Fruit fly (Drosophila melanogaster): Measurements from ENCODE around the gene CG5746.

CG5746 gene

DNA sequence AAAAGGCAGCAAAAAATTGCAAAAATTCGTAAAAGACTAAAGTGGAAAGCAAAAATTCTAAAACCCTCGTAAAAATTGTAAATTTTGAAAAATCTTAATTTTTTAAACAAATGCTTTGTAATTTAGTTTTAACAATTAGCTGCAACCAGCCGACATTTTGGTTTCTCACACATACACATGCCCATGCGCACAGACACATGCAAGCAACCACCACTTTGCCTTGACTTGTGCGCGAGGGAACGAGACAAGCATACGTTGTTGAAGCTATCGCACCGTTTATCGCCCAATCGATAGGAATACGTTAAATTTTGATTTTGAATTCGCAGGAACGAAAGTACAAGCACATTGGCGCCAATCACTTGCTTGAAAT, 28.3 kb downstream of the CG5746 start (continued):
- TF ChIP-seq Dfd (GFP tag; optimal IDR thresholded peaks at IDR 0.05) (no peak), CG5180 (GFP tag; optimal IDR thresholded peaks at IDR 0.05) (no peak), Rfx (GFP tag; IDR thresholded peaks at IDR 0.05) (peak; percentile 52; the same call in 1 of the 2 replicates), cwo (GFP tag; optimal IDR thresholded peaks at IDR 0.05) (no peak), dmrt11E (tag; optimal IDR thresholded peaks at IDR 0.05) (no peak), zf30C (GFP tag; optimal IDR thresholded peaks at IDR 0.05) (no peak), CG14710 (tag; optimal IDR thresholded peaks at IDR 0.05) (peak; percentile 38), CG7271 (tag; optimal IDR thresholded peaks at IDR 0.05) (no peak), CG17829 (tag; optimal IDR thresholded peaks at IDR 0.05) (peak; percentile 28), nau (GFP tag; optimal IDR thresholded peaks at IDR 0.05) (no peak), CG11504 (tag; optimal IDR thresholded peaks at IDR 0.05) (no peak), CG2120 (GFP tag; optimal IDR thresholded peaks at IDR 0.05) (no peak), ems (GFP tag; optimal IDR thresholded peaks at IDR 0.05) (no peak), exex (tag; optimal IDR thresholded peaks at IDR 0.05) (no peak), CG11723 (GFP tag; optimal IDR thresholded peaks at IDR 0.05) (no peak), CG7786 (GFP tag; optimal IDR thresholded peaks at IDR 0.05) (no peak), CG9609 (GFP tag; optimal IDR thresholded peaks at IDR 0.05) (no peak), ash1 (GFP tag; optimal IDR thresholded peaks at IDR 0.05) (no peak), Atf-2 (GFP tag; optimal IDR thresholded peaks at IDR 0.05) (no peak), oc (tag; optimal IDR thresholded peaks at IDR 0.05) (no peak), odd (GFP tag; optimal IDR thresholded peaks at IDR 0.05) (no peak), Dp (GFP tag; optimal IDR thresholded peaks at IDR 0.05) (peak; percentile 76), Atf6 (GFP tag; IDR thresholded peaks at IDR 0.05) (no peak), CG16779 (GFP tag; IDR thresholded peaks at IDR 0.05) (no peak), CG9215 (GFP tag; IDR thresholded peaks at IDR 0.05) (no peak), Hand (GFP tag; optimal IDR thresholded peaks at IDR 0.05) (no peak), kay (GFP tag; optimal IDR thresholded peaks at IDR 0.05) (no peak), knrl (GFP tag; IDR thresholded peaks at IDR 0.05; ENCODE audit: partially characterized antibody) (peak; percentile 63), CG31224 (GFP tag; IDR thresholded peaks at IDR 0.05) (no peak), z (GFP tag; IDR thresholded peaks at IDR 0.05) (no peak), HLH4C (GFP tag; IDR thresholded peaks at IDR 0.05; ENCODE audit: partially characterized antibody) (peak; percentile 66), Nf-YA (GFP tag; IDR thresholded peaks at IDR 0.05) (no peak), nerfin-2 (GFP tag; IDR thresholded peaks at IDR 0.05; ENCODE audit: partially characterized antibody) (no peak), dati (GFP tag; IDR thresholded peaks at IDR 0.05) (no peak), sob (GFP tag; IDR thresholded peaks at IDR 0.05) (no peak), NfI (GFP tag; optimal IDR thresholded peaks at IDR 0.05) (no peak), pzg (GFP tag; optimal IDR thresholded peaks at IDR 0.05) (peak; percentile 79), lab (GFP tag; optimal IDR thresholded peaks at IDR 0.05) (no peak), Dip2 (GFP tag; IDR thresholded peaks at IDR 0.05) (no peak), ATbp (GFP tag; optimal IDR thresholded peaks at IDR 0.05) (no peak), ase (GFP tag; IDR thresholded peaks at IDR 0.05) (no peak), fu2 (GFP tag; optimal IDR thresholded peaks at IDR 0.05) (no peak), CG8359 (GFP tag; optimal IDR thresholded peaks at IDR 0.05; ENCODE audit: borderline replicate concordance) (no peak), Sin3A (optimal IDR thresholded peaks at IDR 0.05) (no peak), CG18599 (GFP tag; optimal IDR thresholded peaks at IDR 0.05) (no peak), Sox102F (GFP tag; optimal IDR thresholded peaks at IDR 0.05) (no peak), slbo (GFP tag; IDR thresholded peaks at IDR 0.05) (no peak), shn (GFP tag; optimal IDR thresholded peaks at IDR 0.05) (no peak), Nf-YC (tag; optimal IDR thresholded peaks at IDR 0.05) (no peak), CG8290 (GFP tag; optimal IDR thresholded peaks at IDR 0.05) (no peak), CG8290 (tag; optimal IDR thresholded peaks at IDR 0.05) (no peak), CG8924 (tag; optimal IDR thresholded peaks at IDR 0.05) (peak; percentile 88)
